Fruit fly (Drosophila melanogaster) whole organism, prepupa: ENCODE data around the gene Mkrn1.
A peak's percentile ranks its signal among the peaks of the same experiment; 100 is the strongest.

Source experiments
- CG9139 ChIP-seq: fragments of 200-800 bp; sonication (Bioruptor generic); optimal IDR thresholded peaks from 3 replicates; lab custom pipeline; 2017; ENCODE audit warnings: missing biosample characterization, mild to moderate bottlenecking, missing genetic modification characterization
- Eip78C ChIP-seq: fragments of 200-800 bp; sonication (Bioruptor generic); peaks from one replicate; lab custom pipeline; 2016; ENCODE audit warnings: missing biosample characterization, missing genetic modification characterization
- Ets96B ChIP-seq: fragments of 200-800 bp; optimal IDR thresholded peaks from 2 replicates; lab custom pipeline; 2019; ENCODE audit warnings: missing biosample characterization, mild to moderate bottlenecking, missing genetic modification characterization, moderate library complexity
- Gug ChIP-seq: fragments of 200-800 bp; sonication (Bioruptor generic); IDR thresholded peaks from 2 replicates; pipeline ENCODE4 v1.3.6; 2022; ENCODE audit warnings: missing biosample characterization, missing genetic modification characterization
- Lpt ChIP-seq: fragments of 200-800 bp; sonication (Bioruptor generic); optimal IDR thresholded peaks from 3 replicates; lab custom pipeline; 2016; ENCODE audit warnings: missing biosample characterization, missing genetic modification characterization
- OdsH ChIP-seq: fragments of 200-800 bp; sonication (Bioruptor generic); optimal IDR thresholded peaks from 3 replicates; lab custom pipeline; 2016; ENCODE audit warnings: missing biosample characterization, missing genetic modification characterization
- Sox15 ChIP-seq: fragments of 200-800 bp; sonication (Bioruptor generic); optimal IDR thresholded peaks from 3 replicates; lab custom pipeline; 2016; ENCODE audit warnings: missing biosample characterization, missing genetic modification characterization
- pdm3 ChIP-seq: fragments of 200-800 bp; sonication (Bioruptor generic); optimal IDR thresholded peaks from 3 replicates; lab custom pipeline; 2016; ENCODE audit warnings: missing biosample characterization, missing genetic modification characterization
- salr ChIP-seq, 2 experiments: fragments of 200-800 bp; sonication (Bioruptor generic); optimal IDR thresholded peaks; 3 replicates each; lab custom pipeline; 2016 to 2018; ENCODE audit warnings: missing biosample characterization in 2 of 2, missing genetic modification characterization in 2 of 2, mild to moderate bottlenecking in 1 of 2

DNA sequence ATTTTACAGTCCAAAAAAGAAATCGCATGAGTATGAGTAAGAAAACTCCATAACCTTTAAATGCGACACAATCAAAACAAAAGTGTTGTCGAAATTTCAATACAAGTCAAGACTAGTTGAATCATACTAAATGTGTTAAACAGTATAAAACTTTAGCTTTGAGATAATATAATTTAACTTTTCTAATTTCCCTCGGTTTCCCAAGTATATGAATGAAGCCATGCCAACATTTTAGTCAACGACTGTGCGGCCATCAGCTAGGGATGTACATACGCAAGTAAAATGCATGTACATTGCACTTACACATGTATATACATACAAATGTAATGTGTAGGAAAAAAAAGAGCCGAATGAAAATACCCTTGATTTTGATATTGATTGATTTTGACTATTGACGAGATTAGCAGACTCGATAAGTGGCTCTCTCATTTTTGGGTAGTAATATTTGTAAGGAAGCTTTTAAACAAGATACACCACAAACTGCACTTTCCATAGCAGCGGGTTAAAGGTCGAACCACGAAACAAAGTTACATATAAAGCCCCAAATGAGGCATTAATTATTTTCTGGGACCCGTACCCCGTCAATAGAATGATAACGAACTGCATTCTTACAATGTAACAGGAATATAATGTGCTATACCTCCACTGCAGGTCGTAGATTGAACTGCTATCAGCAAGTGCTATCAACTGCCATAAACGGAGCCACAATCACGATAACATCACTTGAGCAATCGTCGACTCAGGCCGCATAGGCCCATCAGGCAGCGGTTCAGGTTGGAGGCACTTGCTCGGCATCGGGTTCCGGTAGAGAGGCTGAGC is 9.2 kb downstream of the Mkrn1 start:
- peak; percentile 49 for TF ChIP-seq Ets96B
- no peak; the same call in 1 of the 2 replicates for TF ChIP-seq Gug (GFP tag; lab: Robert Waterston, UW)
- TF ChIP-seq OdsH (GFP tag; lab: Kevin White, UChicago), result no peak
- peak; percentile 12 for TF ChIP-seq Sox15 (GFP tag; lab: Kevin White, UChicago)
- no peak for TF ChIP-seq salr (GFP tag; optimal IDR thresholded peaks at IDR 0.05; lab: Kevin White, UChicago)
- no peak for TF ChIP-seq pdm3 (GFP tag; lab: Kevin White, UChicago)
- no peak for TF ChIP-seq Lpt
- peak; percentile 83 for TF ChIP-seq Eip78C (GFP tag; lab: Kevin White, UChicago)
- TF ChIP-seq CG9139, result no peak
